Fruit fly (Drosophila melanogaster) whole organism, adult: ENCODE data around the gene Cpr72Eb.

Experiments
- CG11617 ChIP-seq: fragments of 200-800 bp; sonication (Bioruptor generic); optimal IDR thresholded peaks from 2 replicates; lab custom pipeline; 2017; ENCODE audit warnings: mild to moderate bottlenecking, missing biosample characterization, missing genetic modification reagents, missing genetic modification characterization
- CG12768 ChIP-seq: fragments of 200-800 bp; sonication (Bioruptor generic); optimal IDR thresholded peaks from 2 replicates; lab custom pipeline; 2017; ENCODE audit warnings: missing biosample characterization, missing genetic modification characterization, mild to moderate bottlenecking, moderate library complexity, missing genetic modification reagents
- CG14711 ChIP-seq: fragments of 200-800 bp; sonication (Bioruptor generic); optimal IDR thresholded peaks from 2 replicates; lab custom pipeline; 2018; ENCODE audit warnings: missing biosample characterization, mild to moderate bottlenecking, missing genetic modification characterization, moderate library complexity
- CG1620 ChIP-seq: fragments of 200-800 bp; sonication (Bioruptor generic); optimal IDR thresholded peaks from 2 replicates; lab custom pipeline; 2016; ENCODE audit warnings: missing biosample characterization, missing genetic modification characterization
- CG33017 ChIP-seq: fragments of 200-800 bp; sonication (Bioruptor generic); optimal IDR thresholded peaks from 2 replicates; lab custom pipeline; 2018; ENCODE audit warnings: missing biosample characterization, mild to moderate bottlenecking, missing genetic modification characterization, moderate library complexity
- CG5204 ChIP-seq: fragments of 200-800 bp; sonication (Bioruptor generic); optimal IDR thresholded peaks from 2 replicates; lab custom pipeline; 2016; ENCODE audit warnings: missing biosample characterization, missing genetic modification characterization
- CG7045 ChIP-seq: fragments of 200-800 bp; sonication (Bioruptor generic); optimal IDR thresholded peaks from 2 replicates; lab custom pipeline; 2017; ENCODE audit warnings: missing biosample characterization, mild to moderate bottlenecking, missing genetic modification characterization
- CG7101 ChIP-seq: fragments of 200-800 bp; sonication (Bioruptor generic); optimal IDR thresholded peaks from 2 replicates; lab custom pipeline; 2018; ENCODE audit warnings: missing biosample characterization, mild to moderate bottlenecking, missing genetic modification characterization, moderate library complexity
- Clk ChIP-seq: fragments of 200-800 bp; sonication (Bioruptor generic); optimal IDR thresholded peaks from 2 replicates; lab custom pipeline; 2017; ENCODE audit warnings: missing biosample characterization, missing genetic modification characterization
- Crg-1 ChIP-seq: fragments of 200-800 bp; sonication (Bioruptor generic); optimal IDR thresholded peaks from 2 replicates; lab custom pipeline; 2016; ENCODE audit warnings: missing biosample characterization, missing genetic modification characterization
- Hr96 ChIP-seq: fragments of 200-800 bp; sonication (Bioruptor generic); optimal IDR thresholded peaks from 2 replicates; lab custom pipeline; 2016; ENCODE audit warnings: missing biosample characterization, missing genetic modification characterization
- Mnt ChIP-seq: fragments of 200-800 bp; sonication (Bioruptor generic); optimal IDR thresholded peaks from 2 replicates; lab custom pipeline; 2016; ENCODE audit warnings: missing biosample characterization, mild to moderate bottlenecking, missing genetic modification characterization
- bab1 ChIP-seq: fragments of 200-800 bp; sonication (Bioruptor generic); optimal IDR thresholded peaks from 3 replicates; lab custom pipeline; 2019; ENCODE audit warnings: missing biosample characterization, mild to moderate bottlenecking, missing genetic modification characterization, moderate library complexity
- cic ChIP-seq: fragments of 200-800 bp; sonication (Bioruptor generic); optimal IDR thresholded peaks from 2 replicates; lab custom pipeline; 2017; ENCODE audit warnings: missing biosample characterization, mild to moderate bottlenecking, missing genetic modification characterization, moderate library complexity
- cnc ChIP-seq, 2 experiments: fragments of >200 bp; optimal IDR thresholded peaks; 2 replicates each; lab custom pipeline; 2017
- kay ChIP-seq: fragments of 200-800 bp; sonication (Bioruptor generic); peaks from one replicate; lab custom pipeline; 2016; ENCODE audit warnings: missing biosample characterization, missing genetic modification characterization, borderline replicate concordance
- ovo ChIP-seq: fragments of 200-800 bp; sonication (Bioruptor generic); optimal IDR thresholded peaks from 2 replicates; lab custom pipeline; 2016; ENCODE audit warnings: missing biosample characterization, missing genetic modification characterization
- pad ChIP-seq: fragments of 200-800 bp; sonication (Bioruptor generic); optimal IDR thresholded peaks from 3 replicates; lab custom pipeline; 2017; ENCODE audit warnings: missing biosample characterization, missing genetic modification characterization, mild to moderate bottlenecking, moderate library complexity, missing genetic modification reagents
- tj ChIP-seq: fragments of 200-800 bp; sonication (Bioruptor generic); optimal IDR thresholded peaks from 3 replicates; lab custom pipeline; 2017; ENCODE audit warnings: missing biosample characterization, mild to moderate bottlenecking, missing genetic modification characterization, moderate library complexity
- toe ChIP-seq: fragments of 200-800 bp; sonication (Bioruptor generic); optimal IDR thresholded peaks from 2 replicates; lab custom pipeline; 2016; ENCODE audit warnings: missing biosample characterization, missing genetic modification characterization

The Cpr72Eb gene

DNA sequence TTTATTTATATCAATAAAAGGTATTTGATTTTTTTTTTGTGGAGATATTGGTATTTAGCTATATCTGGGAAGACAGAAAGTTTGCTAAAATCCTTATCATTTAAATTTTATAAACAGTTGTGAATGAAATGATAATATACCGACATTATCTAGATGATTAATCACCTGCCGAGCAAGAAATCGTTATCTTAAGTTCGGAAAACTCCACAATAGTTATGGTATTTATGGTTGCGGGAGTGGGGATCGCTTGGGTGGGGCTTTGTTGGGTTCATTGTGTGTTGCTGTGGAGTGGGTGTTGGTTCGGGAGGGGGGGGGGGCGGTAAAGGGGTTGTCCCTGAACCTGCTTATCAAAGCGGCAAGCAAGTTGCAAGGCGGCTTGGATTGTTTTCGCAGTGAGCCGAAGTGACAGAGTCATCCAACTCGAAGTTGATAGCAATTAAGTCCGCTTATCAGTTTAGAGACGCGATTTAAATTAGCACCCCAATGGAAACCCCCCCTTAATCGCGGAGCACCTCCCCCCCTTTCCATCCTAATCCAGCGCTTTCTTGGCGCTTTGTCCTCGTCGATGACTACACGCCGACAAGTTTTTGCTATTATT, 27.6 kb downstream of the Cpr72Eb start:
- TF ChIP-seq tj (GFP tag; lab: Kevin White, UChicago) (no peak), ovo (GFP tag; lab: Kevin White, UChicago) (no peak), bab1 (GFP tag; lab: Kevin White, UChicago) (no peak), Mnt (GFP tag; lab: Kevin White, UChicago) (no peak), CG1620 (GFP tag; lab: Kevin White, UChicago) (no peak)

DNA sequence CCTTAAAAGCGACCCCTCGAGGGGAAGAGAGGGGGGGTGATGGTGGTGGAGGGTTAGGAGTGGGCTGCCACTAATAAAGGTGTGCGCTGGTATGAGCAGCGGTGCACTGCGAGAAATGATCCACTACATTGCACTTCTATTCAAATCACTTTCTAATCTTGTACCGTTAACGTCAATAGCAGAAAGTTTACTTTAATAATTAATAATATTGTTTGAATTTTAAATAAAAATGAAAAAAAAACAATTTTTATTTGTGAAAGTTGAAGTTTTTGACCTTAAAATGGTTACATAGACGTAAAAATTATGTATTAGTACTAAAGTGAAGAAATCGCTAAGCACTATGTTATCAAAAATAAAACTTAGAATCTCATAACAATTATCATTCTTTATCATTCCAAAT, 28.2 kb downstream of the Cpr72Eb start:
- TF ChIP-seq kay (GFP tag; lab: Kevin White, UChicago) = no peak
- no peak for TF ChIP-seq CG7101 (tag; lab: Kevin White, UChicago)
- TF ChIP-seq Mnt (GFP tag; lab: Kevin White, UChicago) = no peak
- no peak for TF ChIP-seq cnc (optimal IDR thresholded peaks at IDR 0.05; lab: Kevin White, UChicago)
- no peak for TF ChIP-seq CG7045 (GFP tag; lab: Kevin White, UChicago)
- TF ChIP-seq toe (GFP tag; lab: Kevin White, UChicago) = no peak
- TF ChIP-seq CG11617 = no peak
- TF ChIP-seq ovo (GFP tag; lab: Kevin White, UChicago) = no peak
- TF ChIP-seq CG33017 (tag; lab: Kevin White, UChicago) = no peak
- TF ChIP-seq tj (GFP tag; lab: Kevin White, UChicago) = no peak
- TF ChIP-seq CG1620 (GFP tag; lab: Kevin White, UChicago) = no peak
- TF ChIP-seq pad (GFP tag; lab: Kevin White, UChicago) = no peak
- TF ChIP-seq bab1 (GFP tag; lab: Kevin White, UChicago) = no peak
- TF ChIP-seq Hr96 (GFP tag; lab: Kevin White, UChicago) = no peak
- no peak for TF ChIP-seq Clk
- TF ChIP-seq CG12768 (GFP tag; lab: Kevin White, UChicago) = no peak
- no peak for TF ChIP-seq cic
- TF ChIP-seq CG5204 = no peak
- TF ChIP-seq Crg-1 (GFP tag; lab: Kevin White, UChicago) = no peak
- no peak for TF ChIP-seq CG14711 (tag; lab: Kevin White, UChicago)

DNA sequence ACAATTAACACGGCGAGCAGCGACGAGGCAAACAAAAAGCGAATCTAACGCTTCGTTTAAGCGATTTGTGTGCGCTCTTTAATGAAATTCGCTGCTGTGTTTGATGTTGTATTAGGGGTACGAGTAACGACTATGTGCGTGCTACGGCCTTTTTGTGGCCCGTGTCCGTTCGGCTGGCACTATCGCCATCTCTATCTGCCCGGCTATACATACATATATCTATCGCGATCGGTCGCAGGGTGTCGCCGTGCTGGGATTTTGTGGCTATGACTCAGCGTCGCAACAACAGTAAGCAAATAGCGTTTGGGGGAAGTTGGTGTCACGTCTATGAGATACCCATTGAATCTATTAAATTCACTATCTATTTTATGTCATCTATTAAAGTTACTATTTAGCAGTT, 29.0 kb downstream of the Cpr72Eb start:
- TF ChIP-seq kay (GFP tag; lab: Kevin White, UChicago) (peak; percentile 53), bab1 (GFP tag; lab: Kevin White, UChicago) (no peak), Crg-1 (GFP tag; lab: Kevin White, UChicago) (no peak)

DNA sequence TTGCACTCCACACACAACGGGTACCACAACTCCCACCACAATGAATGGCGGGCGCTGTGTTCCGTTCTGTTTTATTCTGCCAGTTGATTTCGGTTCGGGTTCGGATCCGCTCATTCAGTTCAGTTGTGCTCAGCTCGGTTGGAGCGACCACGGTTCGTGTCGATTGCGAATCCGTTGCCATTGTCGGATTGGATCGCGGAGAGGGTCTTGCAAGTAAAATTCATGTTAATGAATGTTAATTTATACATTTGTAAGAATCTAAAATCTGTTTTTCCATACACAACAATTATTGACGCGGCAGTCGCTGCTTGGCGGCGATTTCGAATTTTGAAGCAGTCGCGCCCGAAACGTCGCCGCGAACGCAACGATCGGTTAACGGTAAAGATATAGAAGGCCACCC, 29.8 kb downstream of the Cpr72Eb start, which contains the start of gene Gagr:
Gene Gagr, plus strand, starts transcription at position 81 of the 400 bp plus-strand sequence.
- TF ChIP-seq Crg-1 (GFP tag; lab: Kevin White, UChicago) = no peak
- no peak for TF ChIP-seq CG7045 (GFP tag; lab: Kevin White, UChicago)

DNA sequence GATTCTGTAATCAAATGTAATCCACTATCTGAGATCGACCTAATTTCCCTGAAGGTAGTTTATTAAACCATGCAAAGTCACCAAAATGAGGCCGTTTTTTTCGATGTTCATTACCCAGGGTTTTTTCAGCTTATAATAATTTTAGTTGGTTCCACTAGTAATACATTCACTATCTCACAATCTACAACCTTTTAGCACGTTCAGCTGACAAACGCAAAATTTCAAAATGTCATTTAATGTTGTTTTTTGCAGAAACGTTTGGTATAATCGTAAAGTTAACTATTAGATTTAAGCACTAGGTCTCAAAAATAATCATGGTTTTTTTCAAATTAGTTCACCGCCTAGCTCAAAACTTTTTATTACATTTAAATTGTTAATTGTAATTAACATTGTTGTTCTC, 35.5 kb downstream of the Cpr72Eb start, which contains the start of gene CG44836:
Gene CG44836, minus strand, starts transcription at position 101 of the 400 bp plus-strand sequence.
- TF ChIP-seq kay (GFP tag; lab: Kevin White, UChicago) (peak; percentile 20), CG7101 (tag; lab: Kevin White, UChicago) (no peak), CG1620 (GFP tag; lab: Kevin White, UChicago) (no peak), Hr96 (GFP tag; lab: Kevin White, UChicago) (no peak)

DNA sequence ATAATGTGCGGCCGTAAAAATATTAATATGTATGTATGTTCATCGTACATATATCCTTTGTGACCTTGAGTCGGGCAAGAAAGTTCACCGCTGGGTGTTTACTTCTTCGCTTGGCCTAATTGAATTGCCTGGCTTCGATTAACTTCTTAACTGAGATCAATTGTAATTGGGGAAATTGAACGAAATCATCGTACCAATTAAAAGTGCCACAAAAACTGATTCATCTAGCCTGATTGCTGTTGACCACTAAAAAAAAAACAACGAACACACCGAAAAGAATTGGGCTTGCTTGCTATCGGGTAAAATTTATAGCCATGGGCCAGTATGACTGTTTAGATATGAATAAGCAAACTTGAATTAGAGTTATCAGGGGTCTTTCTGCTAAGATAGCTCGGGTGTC, 37.6 kb downstream of the Cpr72Eb start:
- TF ChIP-seq CG11617 = no peak
- no peak for TF ChIP-seq Mnt (GFP tag; lab: Kevin White, UChicago)
- no peak for TF ChIP-seq CG1620 (GFP tag; lab: Kevin White, UChicago)
- no peak for TF ChIP-seq cic
- TF ChIP-seq CG5204 = no peak
- TF ChIP-seq pad (GFP tag; lab: Kevin White, UChicago) = no peak
- TF ChIP-seq Crg-1 (GFP tag; lab: Kevin White, UChicago) = no peak
- no peak for TF ChIP-seq CG7101 (tag; lab: Kevin White, UChicago)
- TF ChIP-seq Clk = no peak

DNA sequence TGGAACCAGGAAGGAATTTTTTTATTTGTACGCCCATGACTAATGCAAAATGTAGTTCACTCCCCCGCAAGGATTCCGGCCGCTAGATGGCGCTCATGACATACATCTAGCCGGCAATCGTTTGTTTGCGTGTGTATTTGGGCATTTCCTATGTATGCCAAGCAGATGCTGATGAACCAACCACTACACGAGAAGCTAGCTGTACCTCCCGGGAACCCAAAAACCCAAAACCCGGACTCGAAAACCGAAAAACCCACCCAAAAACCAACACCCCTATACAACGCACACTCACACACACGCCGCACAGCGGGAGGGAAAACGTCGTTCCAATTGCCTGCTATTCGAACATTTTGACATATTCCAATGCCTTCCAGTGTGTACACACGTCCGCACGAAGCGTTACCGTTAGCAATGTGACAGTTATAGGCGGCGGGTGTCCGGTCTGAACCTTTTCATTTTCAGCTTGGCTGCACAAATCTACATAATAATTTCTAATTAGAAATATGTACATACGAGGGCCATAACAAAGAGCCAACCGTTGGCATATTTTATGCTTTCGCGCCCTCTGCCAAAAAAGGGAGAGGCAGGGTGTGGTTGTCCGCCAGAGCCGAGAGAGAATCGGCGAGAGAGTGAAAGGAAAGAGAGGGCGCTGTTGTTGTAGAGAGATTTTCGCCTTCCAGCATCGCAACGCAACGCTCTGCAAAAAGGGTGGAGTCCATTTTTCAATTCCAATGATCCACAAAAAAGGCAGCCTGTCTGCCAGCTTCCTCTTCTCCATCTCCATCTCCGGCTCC, 43.3 kb downstream of the Cpr72Eb start:
- TF ChIP-seq CG1620 (GFP tag; lab: Kevin White, UChicago) (no peak), Clk (no peak)
